Worm (Caenorhabditis elegans) whole organism, early embryonic: Measurements from ENCODE around the gene abt-4.

Experiments
- F13C5.2 ChIP-seq: sonication (generic microtip); optimal IDR thresholded peaks from 2 replicates; lab custom pipeline; 2017; ENCODE audit warnings: mild to moderate bottlenecking, missing genetic modification characterization, inconsistent platforms, missing compliant biosample characterization
- aly-1 ChIP-seq: sonication (generic microtip); optimal IDR thresholded peaks from 2 replicates; lab custom pipeline; 2016; ENCODE audit warnings: missing genetic modification characterization, missing compliant biosample characterization
- ama-1 ChIP-seq: fragments of 150-350 bp; optimal IDR thresholded peaks from 2 replicates; lab custom pipeline; 2014
- ceh-36 ChIP-seq: sonication (generic microtip); optimal IDR thresholded peaks from 2 replicates; lab custom pipeline; 2016; ENCODE audit warnings: missing genetic modification characterization, inconsistent platforms, missing compliant biosample characterization
- flt-1 ChIP-seq: fragments of 200-800 bp; sonication (Bioruptor generic); IDR thresholded peaks from 2 replicates; pipeline ENCODE4 v1.3.6; 2022; ENCODE audit warnings: missing genetic modification characterization, missing compliant biosample characterization
- pes-1 ChIP-seq: fragments of 200-800 bp; sonication (Bioruptor generic); IDR thresholded peaks from 2 replicates; pipeline ENCODE4 v1.3.6; 2022; ENCODE audit warnings: missing genetic modification reagents, missing genetic modification characterization, missing compliant biosample characterization
- scrt-1 ChIP-seq: fragments of 200-800 bp; sonication (Bioruptor generic); IDR thresholded peaks from 2 replicates; pipeline ENCODE4 v1.3.6; 2022; ENCODE audit warnings: missing genetic modification characterization, missing compliant biosample characterization
- tra-4 ChIP-seq: sonication (generic microtip); optimal IDR thresholded peaks from 2 replicates; lab custom pipeline; 2017; ENCODE audit warnings: missing genetic modification characterization, missing compliant biosample characterization

ce11 chrV:283953-284352, 46.6 kb downstream of the abt-4 start:
- TF ChIP-seq flt-1 (GFP tag; lab: Robert Waterston, UW) (no peak), aly-1 (no peak), ama-1 (lab: Kevin White, UChicago) (no peak), tra-4 (tag; lab: Kevin White, UChicago) (no peak), F13C5.2 (tag; lab: Kevin White, UChicago) (no peak), scrt-1 (GFP tag; lab: Robert Waterston, UW) (no peak), ceh-36 (no peak), pes-1 (GFP tag; lab: Robert Waterston, UW) (no peak)
